Worm (Caenorhabditis elegans) whole organism, L2 larva: ENCODE results near the gene sax-2.

Experiments used
- F13H6.1 ChIP-seq: sonication (generic microtip); optimal IDR thresholded peaks from 2 replicates; lab custom pipeline; 2016; ENCODE audit warnings: missing genetic modification characterization, missing compliant biosample characterization
- ceh-82 ChIP-seq: fragments of 150-350 bp; optimal IDR thresholded peaks from 2 replicates; lab custom pipeline; 2014; ENCODE audit warnings: missing biosample characterization, missing genetic modification characterization
- dmd-4 ChIP-seq: sonication (generic microtip); optimal IDR thresholded peaks from 2 replicates; lab custom pipeline; 2017; ENCODE audit warnings: missing biosample characterization, missing genetic modification characterization
- lin-13 ChIP-seq: fragments of 150-350 bp; optimal IDR thresholded peaks from 2 replicates; lab custom pipeline; 2014; ENCODE audit warnings: missing biosample characterization, missing genetic modification reagents, missing genetic modification characterization
- lin-39 ChIP-seq: fragments of 150-350 bp; optimal IDR thresholded peaks from 2 replicates; lab custom pipeline; 2014; ENCODE audit warnings: missing biosample characterization, missing genetic modification reagents, missing genetic modification characterization
- mbf-1 ChIP-seq: sonication (generic microtip); optimal IDR thresholded peaks from 2 replicates; lab custom pipeline; 2017; ENCODE audit warnings: missing biosample characterization, missing genetic modification characterization
- nhr-25 ChIP-seq: fragments of 150-350 bp; sonication (generic microtip); optimal IDR thresholded peaks from 3 replicates; lab custom pipeline; 2014; ENCODE audit warnings: missing biosample characterization, missing genetic modification characterization
- peb-1 ChIP-seq: fragments of 150-350 bp; optimal IDR thresholded peaks from 2 replicates; lab custom pipeline; 2014; ENCODE audit warnings: missing biosample characterization, missing genetic modification characterization
- unc-55 ChIP-seq: fragments of 150-350 bp; sonication (generic microtip); optimal IDR thresholded peaks from 3 replicates; lab custom pipeline; 2014; ENCODE audit warnings: missing biosample characterization, missing genetic modification reagents, missing genetic modification characterization
- unc-62 ChIP-seq: fragments of 150-350 bp; optimal IDR thresholded peaks from 2 replicates; lab custom pipeline; 2014; ENCODE audit warnings: missing biosample characterization, missing genetic modification reagents, missing genetic modification characterization
- ztf-1 ChIP-seq: fragments of 200-800 bp; sonication (Bioruptor generic); conservative IDR thresholded peaks from 2 replicates; pipeline ENCODE4 v1.3.6; 2022; ENCODE audit warnings: missing genetic modification characterization, missing compliant biosample characterization

- TF ChIP-seq nhr-25 (tag; lab: Kevin White, UChicago) (no peak), lin-39 (tag; lab: Kevin White, UChicago) (no peak), peb-1 (tag; lab: Kevin White, UChicago) (no peak), F13H6.1 (tag; lab: Kevin White, UChicago) (no peak), lin-13 (GFP tag; lab: Kevin White, UChicago) (no peak), dmd-4 (tag; lab: Kevin White, UChicago) (no peak), ztf-1 (GFP tag; lab: Robert Waterston, UW) (no peak), unc-62 (GFP tag; lab: Kevin White, UChicago) (no peak), mbf-1 (tag; lab: Kevin White, UChicago) (no peak), unc-55 (GFP tag; lab: Kevin White, UChicago) (no peak), ceh-82 (no peak)
These were observed 2.5 kb upstream of the sax-2 start, which contains the start of gene dpy-17 for ce11 chrIII:5106893-5107471.
